Worm (Caenorhabditis elegans): ENCODE data around the gene C53D6.6.

The C53D6.6 gene

ce11 chrIV:9070188-9070587 lies 37.7 kb upstream of the C53D6.6 start (continued):
- no peak for TF ChIP-seq snpc-1.2 (GFP tag; IDR thresholded peaks at IDR 0.05)
- no peak for TF ChIP-seq spr-1 (tag; optimal IDR thresholded peaks at IDR 0.05)
- TF ChIP-seq skn-1 (tag; optimal IDR thresholded peaks at IDR 0.05): no peak

ce11 chrIV:9069703-9070102 lies 37.2 kb upstream of the C53D6.6 start, which contains the start of gene nhr-11:
TSS of gene nhr-11 (plus strand) at chrIV:9070003.
- TF ChIP-seq nhr-48 (tag; optimal IDR thresholded peaks at IDR 0.05) (no peak), mdl-1 (tag; optimal IDR thresholded peaks at IDR 0.05) (no peak), lin-39 (tag; optimal IDR thresholded peaks at IDR 0.05) (no peak), mdt-29 (GFP tag; IDR thresholded peaks at IDR 0.05) (no peak), ZK546.5 (tag; optimal IDR thresholded peaks at IDR 0.05) (no peak), F26F4.8 (GFP tag; conservative IDR thresholded peaks at IDR 0.05) (no peak), mes-2 (tag; optimal IDR thresholded peaks at IDR 0.05; ENCODE audit: poor library complexity, severe bottlenecking) (no peak), jun-1 (tag; optimal IDR thresholded peaks at IDR 0.05) (no peak), skn-1 (tag; optimal IDR thresholded peaks at IDR 0.05) (no peak), hlh-30 (tag; optimal IDR thresholded peaks at IDR 0.05; ENCODE audit: insufficient read depth) (no peak), lim-7 (GFP tag; IDR thresholded peaks at IDR 0.05) (no peak), madf-9 (GFP tag; conservative IDR thresholded peaks at IDR 0.05) (no peak), gei-8 (GFP tag; optimal IDR thresholded peaks at IDR 0.05) (no peak), hlh-11 (tag; optimal IDR thresholded peaks at IDR 0.05) (no peak), zfp-2 (tag; optimal IDR thresholded peaks at IDR 0.05) (no peak), F10B5.3 (tag; optimal IDR thresholded peaks at IDR 0.05) (no peak), dmd-6 (GFP tag; IDR thresholded peaks at IDR 0.05) (no peak), fkh-10 (GFP tag; optimal IDR thresholded peaks at IDR 0.05) (no peak), pha-4 (GFP tag; IDR thresholded peaks at IDR 0.05) (no peak), pha-4 (tag; optimal IDR thresholded peaks at IDR 0.05) (no peak)

DNA sequence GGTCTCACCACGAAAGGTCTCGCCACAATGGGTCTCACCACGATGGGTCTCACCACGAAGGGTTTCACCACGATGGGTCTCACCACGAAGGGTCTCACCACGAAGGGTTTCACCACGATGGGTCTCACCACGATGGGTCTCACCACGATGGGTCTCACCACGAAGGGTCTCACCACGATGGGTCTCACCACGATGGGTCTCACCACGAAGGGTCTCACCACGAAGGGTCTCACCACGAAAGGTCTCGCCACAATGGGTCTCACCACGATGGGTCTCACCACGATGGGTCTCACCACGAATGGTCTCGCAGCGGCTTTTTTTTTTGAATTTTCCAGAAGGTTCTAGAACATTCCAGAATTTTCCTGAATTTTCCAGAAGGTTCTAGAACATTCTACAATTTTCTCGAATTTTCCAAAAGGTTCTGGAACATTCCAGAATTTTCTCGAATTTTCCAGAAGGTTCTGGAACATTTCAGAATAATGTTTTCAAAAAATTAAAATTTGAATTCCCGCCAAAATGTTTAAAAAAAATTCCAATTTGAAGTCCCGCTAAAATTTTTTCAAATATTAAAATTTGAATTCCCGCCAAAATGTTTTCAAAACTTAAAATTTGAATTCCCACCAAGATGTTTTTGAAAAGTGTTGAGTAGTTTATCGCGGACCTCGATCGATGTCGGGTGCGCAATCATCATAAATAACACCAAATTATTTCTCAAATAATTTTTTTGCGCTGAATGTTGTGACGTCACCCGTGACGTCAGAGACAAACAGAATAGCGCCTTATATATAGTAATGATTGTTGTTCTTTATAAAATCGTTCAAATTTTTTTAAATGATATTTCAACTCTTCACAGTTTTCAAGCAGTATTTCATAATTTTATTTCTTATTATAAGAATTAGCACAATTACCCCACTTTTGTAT lies 35.1 kb upstream of the C53D6.6 start:
- TF ChIP-seq set-16 (GFP tag; IDR thresholded peaks at IDR 0.05) (peak; percentile 55; the same call in 1 of the 2 replicates), egl-43 (GFP tag; IDR thresholded peaks at IDR 0.05) (peak; percentile 48; the same call in 1 of the 2 replicates)

DNA sequence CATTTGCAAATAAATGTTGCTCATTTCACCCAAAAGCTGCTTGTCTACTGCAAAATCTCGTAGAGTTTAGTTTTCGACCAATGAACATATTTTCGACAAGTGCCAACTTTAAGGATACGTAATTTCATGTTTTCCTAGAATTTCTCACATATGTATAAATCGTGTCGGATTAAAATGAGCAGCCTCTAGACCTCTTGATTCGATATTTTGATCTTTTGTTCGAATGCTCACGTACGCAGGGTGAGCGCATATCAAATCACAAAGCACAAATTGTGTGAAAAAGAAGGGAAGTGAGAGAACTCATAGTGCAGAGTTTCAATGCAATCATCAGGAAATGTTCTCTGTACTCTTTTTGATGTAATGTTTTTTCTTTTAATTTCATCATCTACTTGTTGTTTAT lies 31.1 kb upstream of the C53D6.6 start:
- no peak for TF ChIP-seq nhr-25 (tag; optimal IDR thresholded peaks at IDR 0.05; ENCODE audit: borderline replicate concordance, insufficient read depth)
- no peak for TF ChIP-seq nhr-77 (tag; optimal IDR thresholded peaks at IDR 0.05)
- TF ChIP-seq D1046.2 (GFP tag; IDR thresholded peaks at IDR 0.05): no peak
- no peak for TF ChIP-seq F10B5.3 (tag; optimal IDR thresholded peaks at IDR 0.05)
- no peak for TF ChIP-seq ceh-44 (GFP tag; IDR thresholded peaks at IDR 0.05)
- TF ChIP-seq pqm-1 (tag; optimal IDR thresholded peaks at IDR 0.05): peak; percentile 8
- no peak for TF ChIP-seq ces-1 (GFP tag; optimal IDR thresholded peaks at IDR 0.05)
- TF ChIP-seq fkh-10 (GFP tag; optimal IDR thresholded peaks at IDR 0.05): no peak
- TF ChIP-seq php-3 (GFP tag; IDR thresholded peaks at IDR 0.05): no peak
- TF ChIP-seq madf-9 (GFP tag; conservative IDR thresholded peaks at IDR 0.05): no peak
- no peak for TF ChIP-seq spr-3 (GFP tag; optimal IDR thresholded peaks at IDR 0.05)
- no peak for TF ChIP-seq dmd-9 (GFP tag; IDR thresholded peaks at IDR 0.05)
- peak in 1 of 2 experiments; percentile 21 for TF ChIP-seq lsy-2 (tag; optimal IDR thresholded peaks at IDR 0.05)
- no peak for TF ChIP-seq attf-4 (tag; optimal IDR thresholded peaks at IDR 0.05)
- TF ChIP-seq spr-1 (tag; optimal IDR thresholded peaks at IDR 0.05): no peak
- peak; percentile 40 to 86 for TF ChIP-seq hif-1 (tag; optimal IDR thresholded peaks at IDR 0.05)
- no peak for TF ChIP-seq dmd-8 (GFP tag; IDR thresholded peaks at IDR 0.05)

Measured in whole organism, L4 larva.